Worm (Caenorhabditis elegans): Measurements from ENCODE around the gene E02H9.7.

DNA sequence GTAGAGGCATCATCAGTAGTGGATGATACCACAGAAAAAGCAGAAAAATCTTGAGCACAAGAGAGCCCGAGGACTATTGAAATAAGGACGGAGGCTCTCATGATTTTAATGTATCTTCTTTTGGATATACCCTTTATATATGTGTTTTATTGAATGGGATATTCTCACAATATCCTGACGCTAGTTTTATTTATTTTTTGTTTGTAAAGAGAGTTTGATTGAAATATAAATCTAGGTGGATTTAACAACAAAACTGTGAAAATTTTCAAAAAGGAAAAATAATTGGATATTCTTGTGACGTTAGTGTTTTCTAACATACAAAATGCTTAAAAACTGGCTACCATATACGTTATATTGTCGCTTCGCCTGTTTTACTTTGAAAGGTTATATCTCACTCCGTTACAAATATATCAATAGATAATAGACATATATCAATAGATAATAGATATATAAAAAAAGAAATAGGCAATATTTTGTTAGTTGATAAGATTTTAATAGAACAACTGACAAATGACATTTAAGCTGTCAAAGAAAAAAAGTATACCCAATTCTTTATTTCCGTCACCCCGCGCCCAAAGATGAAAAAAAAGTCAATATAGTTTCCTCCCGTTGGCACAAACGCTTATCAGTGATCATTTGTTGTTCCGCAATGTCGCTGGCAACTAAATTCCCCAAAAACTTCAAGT, at the start of gene E02H9.7, which contains the start of gene klo-2:
- TF ChIP-seq elt-2 (tag; optimal IDR thresholded peaks at IDR 0.05) (no peak), skn-1 (tag; optimal IDR thresholded peaks at IDR 0.05) (no peak), nhr-76 (tag; optimal IDR thresholded peaks at IDR 0.05) (no peak), lin-13 (GFP tag; optimal IDR thresholded peaks at IDR 0.05) (no peak), unc-62 (GFP tag; optimal IDR thresholded peaks at IDR 0.05) (no peak), elt-3 (tag; optimal IDR thresholded peaks at IDR 0.05) (no peak), nhr-11 (tag; optimal IDR thresholded peaks at IDR 0.05) (no peak), nhr-28 (tag; optimal IDR thresholded peaks at IDR 0.05) (no peak), nhr-12 (tag; optimal IDR thresholded peaks at IDR 0.05) (no peak), C34B4.2 (tag; optimal IDR thresholded peaks at IDR 0.05) (no peak), lin-39 (tag; optimal IDR thresholded peaks at IDR 0.05) (no peak), fkh-10 (GFP tag; optimal IDR thresholded peaks at IDR 0.05) (no peak)
